Worm (Caenorhabditis elegans): Measurements from ENCODE around the gene K07B1.4.

DNA sequence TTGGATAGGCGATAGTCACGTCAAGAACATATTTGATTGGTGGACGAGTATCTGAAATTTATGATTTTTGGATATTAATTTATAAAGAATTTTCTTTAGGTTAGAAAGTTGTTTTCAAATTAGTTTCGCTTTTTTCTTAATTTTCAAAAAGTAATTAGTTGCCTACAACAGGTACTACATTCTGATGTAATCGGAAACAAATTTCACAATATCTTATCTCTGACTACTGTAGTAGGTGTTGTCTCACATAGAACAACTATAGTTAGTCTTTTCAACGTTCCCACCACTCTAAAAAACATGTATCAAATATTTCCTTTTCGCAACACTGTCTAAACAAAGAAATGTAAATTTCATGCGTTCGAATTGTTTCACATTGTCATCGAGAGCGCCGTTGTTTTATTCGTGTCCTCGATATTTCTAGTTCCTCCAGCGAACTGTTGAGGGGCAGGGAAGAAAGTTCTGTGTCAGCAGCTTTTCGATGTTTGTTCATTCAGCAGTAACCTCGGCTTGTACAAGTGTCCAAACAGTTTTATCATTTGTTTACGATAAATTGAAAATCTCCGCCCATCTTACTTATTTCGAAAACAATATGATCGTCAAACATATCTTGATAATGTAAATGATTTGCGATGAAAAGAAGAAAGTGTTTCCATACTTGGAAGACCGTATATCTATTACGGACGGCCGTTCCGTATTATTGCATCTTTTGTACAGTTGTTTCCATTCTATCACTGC, 642 bp downstream of the K07B1.4 start:
- TF ChIP-seq T20F7.1 (GFP tag; optimal IDR thresholded peaks at IDR 0.05) (no peak), ceh-44 (GFP tag; IDR thresholded peaks at IDR 0.05) (no peak), lin-15B (tag; optimal IDR thresholded peaks at IDR 0.05) (no peak), mdl-1 (tag; optimal IDR thresholded peaks at IDR 0.05) (no peak), ZK546.5 (tag; optimal IDR thresholded peaks at IDR 0.05) (no peak), R02D3.7 (tag; optimal IDR thresholded peaks at IDR 0.05) (no peak), unc-62 (GFP tag; optimal IDR thresholded peaks at IDR 0.05 in 1 of 2) (no peak), unc-62 (tag; optimal IDR thresholded peaks at IDR 0.05) (no peak), vab-7 (GFP tag; IDR thresholded peaks at IDR 0.05) (no peak), dmd-8 (GFP tag; IDR thresholded peaks at IDR 0.05) (no peak), egl-27 (tag; optimal IDR thresholded peaks at IDR 0.05) (no peak), dmd-9 (GFP tag; IDR thresholded peaks at IDR 0.05) (no peak), fos-1 (tag; optimal IDR thresholded peaks at IDR 0.05) (no peak)
